Worm (Caenorhabditis elegans) whole organism, late embryonic: ENCODE results near the gene C06E2.2.

Experiments
- C08G9.2 ChIP-seq: sonication (generic microtip); optimal IDR thresholded peaks from 2 replicates; lab custom pipeline; 2016; ENCODE audit warnings: mild to moderate bottlenecking, missing genetic modification characterization, moderate library complexity, missing compliant biosample characterization
- F13H6.1 ChIP-seq: sonication (generic microtip); optimal IDR thresholded peaks from 2 replicates; lab custom pipeline; 2016; ENCODE audit warnings: missing genetic modification characterization, missing compliant biosample characterization
- K02D7.2 ChIP-seq: sonication (generic microtip); optimal IDR thresholded peaks from 2 replicates; lab custom pipeline; 2017; ENCODE audit warnings: mild to moderate bottlenecking, missing genetic modification characterization, missing compliant biosample characterization
- K09A11.1 ChIP-seq: sonication (generic microtip); optimal IDR thresholded peaks from 2 replicates; lab custom pipeline; 2017; ENCODE audit warnings: antibody characterized with exemption, mild to moderate bottlenecking, missing genetic modification characterization, missing compliant biosample characterization; ENCODE audit not compliant: insufficient read depth
- T23F11.4 ChIP-seq: fragments of 200-800 bp; sonication (Bioruptor generic); optimal IDR thresholded peaks from 2 replicates; lab custom pipeline; 2018; ENCODE audit warnings: mild to moderate bottlenecking, missing genetic modification characterization, missing compliant biosample characterization
- ahr-1 ChIP-seq: sonication (generic microtip); optimal IDR thresholded peaks from 2 replicates; lab custom pipeline; 2016; ENCODE audit warnings: missing genetic modification characterization, missing compliant biosample characterization
- ceh-18 ChIP-seq: sonication (generic microtip); optimal IDR thresholded peaks from 2 replicates; lab custom pipeline; 2016; ENCODE audit warnings: missing genetic modification characterization, missing compliant biosample characterization
- ceh-24 ChIP-seq: sonication (generic microtip); optimal IDR thresholded peaks from 2 replicates; lab custom pipeline; 2016; ENCODE audit warnings: mild to moderate bottlenecking, missing genetic modification characterization, missing compliant biosample characterization
- ceh-30 ChIP-seq: fragments of 150-350 bp; optimal IDR thresholded peaks from 2 replicates; lab custom pipeline; 2014; ENCODE audit warnings: missing biosample characterization, missing genetic modification characterization
- ceh-31 ChIP-seq: sonication (generic microtip); optimal IDR thresholded peaks from 2 replicates; lab custom pipeline; 2016; ENCODE audit warnings: missing genetic modification characterization, missing compliant biosample characterization
- ceh-34 ChIP-seq: sonication (generic microtip); optimal IDR thresholded peaks from 2 replicates; lab custom pipeline; 2016; ENCODE audit warnings: mild to moderate bottlenecking, missing genetic modification characterization, missing compliant biosample characterization
- ceh-45 ChIP-seq: fragments of 200-800 bp; sonication (Bioruptor generic); IDR thresholded peaks from 2 replicates; pipeline ENCODE4 v1.3.6; 2022; ENCODE audit warnings: missing genetic modification reagents, missing genetic modification characterization, missing compliant biosample characterization
- ceh-48 ChIP-seq: sonication (generic microtip); optimal IDR thresholded peaks from 2 replicates; lab custom pipeline; 2016; ENCODE audit warnings: missing genetic modification characterization, inconsistent platforms, missing compliant biosample characterization
- ceh-6 ChIP-seq: fragments of 200-800 bp; sonication (Bioruptor generic); optimal IDR thresholded peaks from 2 replicates; lab custom pipeline; 2018; ENCODE audit warnings: mild to moderate bottlenecking, missing genetic modification characterization, missing compliant biosample characterization
- dmd-4 ChIP-seq: sonication (generic microtip); optimal IDR thresholded peaks from 2 replicates; lab custom pipeline; 2016; ENCODE audit warnings: borderline replicate concordance, missing genetic modification characterization, missing compliant biosample characterization
- fax-1 ChIP-seq: sonication (generic microtip); optimal IDR thresholded peaks from 2 replicates; lab custom pipeline; 2016; ENCODE audit warnings: missing genotype, missing genetic modification characterization, missing compliant biosample characterization
- fkh-10 ChIP-seq: fragments of 150-350 bp; optimal IDR thresholded peaks from 2 replicates; lab custom pipeline; 2014; ENCODE audit warnings: missing biosample characterization, missing genetic modification reagents, missing genetic modification characterization
- fkh-6 ChIP-seq: sonication (generic microtip); optimal IDR thresholded peaks from 2 replicates; lab custom pipeline; 2016; ENCODE audit warnings: missing genetic modification characterization, missing compliant biosample characterization
- gmeb-2 ChIP-seq: sonication (generic microtip); optimal IDR thresholded peaks from 2 replicates; lab custom pipeline; 2016; ENCODE audit warnings: missing genetic modification characterization, inconsistent platforms, missing compliant biosample characterization
- hlh-13 ChIP-seq: fragments of 200-800 bp; sonication (Bioruptor generic); optimal IDR thresholded peaks from 2 replicates; lab custom pipeline; 2018; ENCODE audit warnings: mild to moderate bottlenecking, missing genetic modification characterization, missing compliant biosample characterization
- hlh-30 ChIP-seq: sonication (generic microtip); optimal IDR thresholded peaks from 2 replicates; lab custom pipeline; 2017; ENCODE audit warnings: antibody characterized with exemption, missing genetic modification characterization, missing compliant biosample characterization; ENCODE audit not compliant: insufficient read depth
- hlh-6 ChIP-seq: sonication (generic microtip); optimal IDR thresholded peaks from 2 replicates; lab custom pipeline; 2016; ENCODE audit warnings: missing genotype, missing genetic modification characterization, missing compliant biosample characterization
- hlh-8 ChIP-seq: sonication (generic microtip); optimal IDR thresholded peaks from 2 replicates; lab custom pipeline; 2016; ENCODE audit warnings: missing genotype, missing genetic modification characterization, missing compliant biosample characterization
- lim-6 ChIP-seq: sonication (generic microtip); optimal IDR thresholded peaks from 2 replicates; lab custom pipeline; 2016; ENCODE audit warnings: missing genetic modification characterization, missing compliant biosample characterization
- lin-11 ChIP-seq: fragments of 200-800 bp; sonication (Bioruptor generic); optimal IDR thresholded peaks from 2 replicates; lab custom pipeline; 2018; ENCODE audit warnings: mild to moderate bottlenecking, missing genetic modification characterization, missing compliant biosample characterization
- madf-2 ChIP-seq: sonication (generic microtip); optimal IDR thresholded peaks from 2 replicates; lab custom pipeline; 2017; ENCODE audit warnings: missing genetic modification characterization, missing compliant biosample characterization
- mec-3 ChIP-seq: sonication (generic microtip); optimal IDR thresholded peaks from 2 replicates; lab custom pipeline; 2016; ENCODE audit warnings: borderline replicate concordance, missing genetic modification characterization, missing compliant biosample characterization
- nhr-232 ChIP-seq: sonication (generic microtip); optimal IDR thresholded peaks from 2 replicates; lab custom pipeline; 2016; ENCODE audit warnings: missing genetic modification characterization, missing compliant biosample characterization
- npax-4 ChIP-seq: sonication (generic microtip); optimal IDR thresholded peaks from 2 replicates; lab custom pipeline; 2016; ENCODE audit warnings: missing genetic modification characterization, missing compliant biosample characterization
- odd-2 ChIP-seq: sonication (generic microtip); optimal IDR thresholded peaks from 2 replicates; lab custom pipeline; 2017; ENCODE audit warnings: antibody characterized with exemption, mild to moderate bottlenecking, missing genetic modification characterization, missing compliant biosample characterization
- pag-3 ChIP-seq: sonication (generic microtip); optimal IDR thresholded peaks from 2 replicates; lab custom pipeline; 2016; ENCODE audit warnings: missing compliant biosample characterization, missing genetic modification characterization, borderline replicate concordance
- pax-1 ChIP-seq: fragments of 150-350 bp; optimal IDR thresholded peaks from 2 replicates; lab custom pipeline; 2014; ENCODE audit warnings: missing biosample characterization, missing genetic modification characterization
- pha-2 ChIP-seq: sonication (generic microtip); optimal IDR thresholded peaks from 2 replicates; lab custom pipeline; 2017; ENCODE audit warnings: mild to moderate bottlenecking, missing genetic modification characterization, missing compliant biosample characterization
- pha-4 ChIP-seq: fragments of 150-350 bp; optimal IDR thresholded peaks from 2 replicates; lab custom pipeline; 2018; ENCODE audit warnings: missing biosample characterization, missing genetic modification reagents, missing genetic modification characterization
- pqm-1 ChIP-seq: sonication (generic microtip); optimal IDR thresholded peaks from 2 replicates; lab custom pipeline; 2016; ENCODE audit warnings: missing genetic modification characterization, missing compliant biosample characterization
- sox-2 ChIP-seq: fragments of 200-800 bp; sonication (Bioruptor generic); IDR thresholded peaks from 2 replicates; pipeline ENCODE4 v1.3.6; 2022; ENCODE audit warnings: missing genetic modification reagents, missing genetic modification characterization, missing compliant biosample characterization
- sox-4 ChIP-seq: sonication (generic microtip); optimal IDR thresholded peaks from 2 replicates; lab custom pipeline; 2017; ENCODE audit warnings: mild to moderate bottlenecking, missing genetic modification characterization, inconsistent platforms, missing compliant biosample characterization
- syd-9 ChIP-seq: sonication (generic microtip); optimal IDR thresholded peaks from 2 replicates; lab custom pipeline; 2016; ENCODE audit warnings: mild to moderate bottlenecking, missing genetic modification characterization, moderate library complexity, missing compliant biosample characterization
- tbx-7 ChIP-seq: sonication (generic microtip); optimal IDR thresholded peaks from 2 replicates; lab custom pipeline; 2016; ENCODE audit warnings: missing genotype, missing genetic modification characterization, missing compliant biosample characterization
- ttx-3 ChIP-seq: sonication (generic microtip); optimal IDR thresholded peaks from 2 replicates; lab custom pipeline; 2016; ENCODE audit warnings: missing genetic modification reagents, missing genetic modification characterization, missing compliant biosample characterization
- unc-42 ChIP-seq: sonication (generic microtip); optimal IDR thresholded peaks from 2 replicates; lab custom pipeline; 2016; ENCODE audit warnings: missing genotype, missing genetic modification characterization, missing compliant biosample characterization
- unc-55 ChIP-seq: sonication (generic microtip); optimal IDR thresholded peaks from 2 replicates; lab custom pipeline; 2017; ENCODE audit warnings: missing biosample characterization, missing genetic modification reagents, missing genetic modification characterization
- unc-86 ChIP-seq: sonication (generic microtip); optimal IDR thresholded peaks from 2 replicates; lab custom pipeline; 2016; ENCODE audit warnings: missing genetic modification characterization, missing compliant biosample characterization
- zip-5 ChIP-seq: sonication (generic microtip); optimal IDR thresholded peaks from 2 replicates; lab custom pipeline; 2016; ENCODE audit warnings: missing genetic modification characterization, missing compliant biosample characterization

The C06E2.2 gene

DNA sequence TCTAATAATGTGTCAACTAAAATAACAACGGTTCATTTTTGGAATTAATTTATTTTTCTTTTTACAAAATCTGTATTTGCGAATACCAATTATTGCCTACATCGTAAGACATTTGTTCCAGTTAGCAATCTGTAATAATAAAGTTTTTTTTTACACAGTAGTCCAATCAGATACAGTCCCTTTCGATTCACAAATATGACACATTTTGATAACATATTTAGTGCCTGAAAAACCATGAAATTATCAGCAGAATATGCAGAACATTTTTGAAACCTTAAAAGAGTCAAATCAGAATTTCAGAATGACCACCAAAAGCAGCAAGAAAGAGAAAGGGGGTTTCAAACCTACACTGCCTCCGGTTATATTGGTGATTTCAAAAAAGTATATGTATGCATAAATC lies at the start of gene C06E2.2:
Gene C06E2.2 (plus strand): TSS at position 301 of the 400 bp plus-strand sequence.
- TF ChIP-seq unc-86 (tag; lab: Kevin White, UChicago) (no peak), C08G9.2 (tag; lab: Kevin White, UChicago) (no peak), ceh-31 (no peak), ceh-34 (tag; lab: Kevin White, UChicago) (no peak), ceh-30 (no peak), ceh-18 (tag; lab: Kevin White, UChicago) (no peak), F13H6.1 (tag; lab: Kevin White, UChicago) (no peak), syd-9 (tag; lab: Kevin White, UChicago) (no peak)
- TF ChIP-seq, all 69 proteins: peak for 0

DNA sequence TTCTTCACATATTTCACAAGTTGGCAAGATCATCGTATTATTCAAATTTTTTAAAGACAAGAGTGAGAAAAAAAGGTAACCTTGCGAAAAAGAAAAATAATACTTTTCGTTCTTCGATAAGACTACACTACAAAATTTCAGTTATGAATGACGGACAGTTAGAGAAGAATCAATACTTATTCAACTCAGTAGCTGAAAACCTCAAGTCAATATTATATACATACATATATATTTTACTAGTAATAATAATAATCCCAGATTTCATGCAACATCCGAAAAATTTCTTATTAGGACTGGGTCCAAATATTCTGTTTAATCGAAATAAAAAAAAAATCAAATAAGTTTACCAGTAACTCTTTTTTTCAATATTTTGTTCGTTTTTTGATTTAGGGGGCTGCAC lies 48.3 kb upstream of the C06E2.2 start, which contains the start of gene C28G1.6:
Gene C28G1.6 (minus strand): TSS at position 101 of the 400 bp plus-strand sequence.
- TF ChIP-seq madf-2 (tag; lab: Kevin White, UChicago) (no peak), ahr-1 (tag; lab: Kevin White, UChicago) (no peak), ceh-30 (no peak), pha-4 (tag; lab: Kevin White, UChicago) (no peak), T23F11.4 (GFP tag; lab: Kevin White, UChicago) (no peak), unc-42 (tag; lab: Kevin White, UChicago) (no peak), hlh-30 (tag; lab: Kevin White, UChicago) (no peak), ceh-48 (no peak), K02D7.2 (tag; lab: Kevin White, UChicago) (no peak), tbx-7 (tag; lab: Kevin White, UChicago) (no peak), dmd-4 (tag; lab: Kevin White, UChicago) (no peak)

DNA sequence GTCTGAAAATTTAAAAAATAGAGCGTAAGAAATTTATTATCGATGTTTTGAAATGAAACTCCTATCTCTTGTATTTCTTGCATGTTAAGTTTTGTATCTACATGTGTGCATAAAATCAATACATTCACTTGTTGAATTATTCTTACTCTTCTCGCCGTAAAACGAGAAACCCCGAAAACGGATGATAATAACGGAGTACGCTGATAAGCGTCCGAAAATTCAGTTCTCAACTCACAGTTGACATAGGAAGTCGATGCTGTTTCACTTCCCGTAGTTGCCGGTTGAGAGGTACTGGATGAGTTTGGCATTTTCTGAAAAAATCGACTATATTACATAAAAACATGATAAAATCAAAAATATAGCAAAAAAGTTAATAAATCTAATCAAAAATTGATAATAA lies 44.0 kb upstream of the C06E2.2 start, which contains the start of gene sec-15:
Gene sec-15 (minus strand): TSS at position 311 of the 400 bp plus-strand sequence.
- TF ChIP-seq sox-4 (tag; lab: Kevin White, UChicago) (no peak), lin-11 (tag; lab: Kevin White, UChicago) (no peak), ttx-3 (tag; lab: Kevin White, UChicago) (no peak), pag-3 (tag; lab: Kevin White, UChicago) (no peak)

DNA sequence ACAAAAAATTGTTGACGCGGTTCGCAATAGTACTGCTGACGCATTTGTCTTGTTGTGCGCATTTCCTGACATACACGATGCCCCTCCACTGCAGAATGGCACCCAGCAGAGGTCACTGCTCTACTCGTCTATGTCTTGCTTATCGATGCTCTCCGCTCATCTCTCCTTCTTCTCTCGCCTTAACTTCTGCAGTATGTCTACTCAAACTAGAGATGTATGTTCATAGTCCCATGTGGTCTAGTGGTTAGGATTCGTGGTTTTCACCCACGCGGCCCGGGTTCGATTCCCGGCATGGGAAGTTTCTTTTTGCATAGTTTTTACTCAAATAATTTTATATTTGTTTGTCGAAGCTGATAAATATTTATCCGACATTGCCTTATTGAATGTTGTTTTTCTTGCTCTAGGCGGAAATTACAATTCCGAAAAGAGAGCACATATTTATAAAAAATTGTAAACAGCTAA lies 43.5 kb upstream of the C06E2.2 start, which contains the start of gene C28G1.2:
Gene C28G1.2 (plus strand): TSS at position 130 of the 462 bp plus-strand sequence.
- TF ChIP-seq K09A11.1 (peak; percentile 87), lim-6 (peak; percentile 74), nhr-232 (peak; percentile 90), hlh-30 (tag; lab: Kevin White, UChicago) (peak; percentile 76), F13H6.1 (tag; lab: Kevin White, UChicago) (peak; percentile 94), hlh-13 (GFP tag; lab: Kevin White, UChicago) (peak; percentile 97), unc-42 (tag; lab: Kevin White, UChicago) (peak; percentile 93), pqm-1 (peak; percentile 85), zip-5 (tag; lab: Kevin White, UChicago) (peak; percentile 80), ceh-24 (tag; lab: Kevin White, UChicago) (peak; percentile 79), dmd-4 (tag; lab: Kevin White, UChicago) (peak; percentile 91), sox-2 (peak; percentile 86), madf-2 (tag; lab: Kevin White, UChicago) (peak; percentile 93), ahr-1 (tag; lab: Kevin White, UChicago) (peak; percentile 92), fax-1 (tag; lab: Kevin White, UChicago) (peak; percentile 89), fkh-10 (GFP tag; lab: Kevin White, UChicago) (peak; percentile 80), npax-4 (tag; lab: Kevin White, UChicago) (peak; percentile 85), ceh-45 (GFP tag; lab: Robert Waterston, UW) (peak; percentile 94), pha-2 (tag; lab: Kevin White, UChicago) (peak; percentile 94), fkh-6 (tag; lab: Kevin White, UChicago) (peak; percentile 91), pha-4 (tag; lab: Kevin White, UChicago) (no peak), hlh-8 (tag; lab: Kevin White, UChicago) (peak; percentile 87), C08G9.2 (tag; lab: Kevin White, UChicago) (peak; percentile 87), ceh-6 (GFP tag; lab: Kevin White, UChicago) (peak; percentile 95), mec-3 (peak; percentile 75), pax-1 (tag; lab: Kevin White, UChicago) (peak; percentile 26), ceh-18 (tag; lab: Kevin White, UChicago) (peak; percentile 94), unc-55 (GFP tag; lab: Kevin White, UChicago) (peak; percentile 25), odd-2 (tag; lab: Kevin White, UChicago) (peak; percentile 71), gmeb-2 (tag; lab: Kevin White, UChicago) (peak; percentile 94), hlh-6 (tag; lab: Kevin White, UChicago) (peak; percentile 93)
